Worm (Caenorhabditis elegans) whole organism, L4 larva: ENCODE data around the gene fbxb-118.

Experiments
- aha-1 ChIP-seq: fragments of 150-350 bp; peaks from one replicate; lab custom pipeline; 2014; ENCODE audit warnings: missing biosample characterization, missing genetic modification characterization
- lin-15B ChIP-seq: fragments of 150-350 bp; sonication (generic microtip); optimal IDR thresholded peaks from 3 replicates; lab custom pipeline; 2014; ENCODE audit warnings: missing biosample characterization, missing genetic modification characterization
- mdt-29 ChIP-seq: fragments of 200-800 bp; sonication (Bioruptor generic); IDR thresholded peaks from 2 replicates; pipeline ENCODE4 v1.3.6; 2022; ENCODE audit warnings: missing genetic modification reagents, missing genetic modification characterization, missing compliant biosample characterization
- php-3 ChIP-seq: fragments of 200-800 bp; sonication (Bioruptor generic); IDR thresholded peaks from 2 replicates; pipeline ENCODE4 v1.3.6; 2022; ENCODE audit warnings: missing genetic modification reagents, missing genetic modification characterization, missing compliant biosample characterization
- unc-39 ChIP-seq: sonication (generic microtip); optimal IDR thresholded peaks from 2 replicates; lab custom pipeline; 2017; ENCODE audit warnings: missing biosample characterization, missing genetic modification characterization
- ztf-7 ChIP-seq: fragments of 150-350 bp; optimal IDR thresholded peaks from 2 replicates; lab custom pipeline; 2014; ENCODE audit warnings: missing biosample characterization, missing genetic modification characterization

ce11 chrII:4032293-4032692, 31.6 kb downstream of the fbxb-118 start, which contains the start of gene K07D4.4:
- TF ChIP-seq ztf-7 (tag; lab: Kevin White, UChicago) (no peak), aha-1 (tag; lab: Kevin White, UChicago) (no peak), lin-15B (tag; lab: Kevin White, UChicago) (no peak), mdt-29 (GFP tag; lab: Robert Waterston, UW) (no peak), php-3 (GFP tag; lab: Robert Waterston, UW) (no peak), unc-39 (tag; lab: Kevin White, UChicago) (no peak)
